Fruit fly (Drosophila melanogaster) whole organism, embryonic: ENCODE measurements around the gene CG2444.

Experiments
- ATbp ChIP-seq: fragments of 200-800 bp; sonication (Bioruptor generic); optimal IDR thresholded peaks from 2 replicates; lab custom pipeline; 2017; ENCODE audit warnings: missing biosample characterization, mild to moderate bottlenecking, missing genetic modification characterization, missing genetic modification reagents
- Asciz ChIP-seq: fragments of 200-800 bp; sonication (Bioruptor generic); optimal IDR thresholded peaks from 2 replicates; lab custom pipeline; 2017; ENCODE audit warnings: missing biosample characterization, mild to moderate bottlenecking, missing genetic modification characterization, missing genetic modification reagents
- Bdp1 ChIP-seq: fragments of 200-800 bp; sonication (Bioruptor generic); optimal IDR thresholded peaks from 3 replicates; lab custom pipeline; 2016; ENCODE audit warnings: missing biosample characterization, missing genetic modification characterization
- Blimp-1 ChIP-seq: fragments of 200-800 bp; sonication (Bioruptor generic); optimal IDR thresholded peaks from 3 replicates; lab custom pipeline; 2018; ENCODE audit warnings: missing biosample characterization, missing genetic modification characterization, mild to moderate bottlenecking, moderate library complexity, missing genetic modification reagents
- Bteb2 ChIP-seq: fragments of 200-800 bp; sonication (Bioruptor generic); optimal IDR thresholded peaks from 2 replicates; lab custom pipeline; 2016; ENCODE audit warnings: missing biosample characterization, missing genetic modification characterization
- CG10431 ChIP-seq: fragments of 200-800 bp; sonication (Bioruptor generic); optimal IDR thresholded peaks from 3 replicates; lab custom pipeline; 2018; ENCODE audit warnings: missing biosample characterization, mild to moderate bottlenecking, missing genetic modification characterization
- CG11085 ChIP-seq: fragments of 200-800 bp; sonication (Bioruptor generic); IDR thresholded peaks from 2 replicates; pipeline ENCODE4 v1.3.6; 2022; ENCODE audit warnings: missing biosample characterization, missing genetic modification characterization
- CG11560 ChIP-seq: fragments of 200-800 bp; sonication (Bioruptor generic); IDR thresholded peaks from 3 replicates; pipeline ENCODE4 v1.3.6; 2022; ENCODE audit warnings: missing biosample characterization, missing genetic modification characterization
- CG11696 ChIP-seq: fragments of 200-800 bp; sonication (Bioruptor generic); IDR thresholded peaks from 2 replicates; pipeline ENCODE4 v1.3.6; 2022; ENCODE audit warnings: missing biosample characterization, missing genetic modification characterization
- CG12236 ChIP-seq: fragments of 200-800 bp; sonication (Bioruptor generic); optimal IDR thresholded peaks from 2 replicates; lab custom pipeline; 2016; ENCODE audit warnings: missing biosample characterization, missing genetic modification characterization
- CG1233 ChIP-seq: fragments of 200-800 bp; sonication (Bioruptor generic); optimal IDR thresholded peaks from 4 replicates; lab custom pipeline; 2018; ENCODE audit warnings: missing biosample characterization, mild to moderate bottlenecking, missing genetic modification characterization
- CG14441 ChIP-seq: fragments of 200-800 bp; sonication (Bioruptor generic); IDR thresholded peaks from 2 replicates; pipeline ENCODE4 v1.3.6; 2022; ENCODE audit warnings: missing biosample characterization, missing genetic modification characterization
- CG1529 ChIP-seq: fragments of 200-800 bp; sonication (Bioruptor generic); optimal IDR thresholded peaks from 3 replicates; lab custom pipeline; 2018; ENCODE audit warnings: missing biosample characterization, missing genetic modification characterization
- CG16779 ChIP-seq: fragments of 200-800 bp; sonication (Bioruptor generic); IDR thresholded peaks from 2 replicates; pipeline ENCODE4 v1.3.6; 2022; ENCODE audit warnings: missing biosample characterization, missing genetic modification characterization
- CG17912 ChIP-seq: fragments of 200-800 bp; sonication (Bioruptor generic); optimal IDR thresholded peaks from 2 replicates; lab custom pipeline; 2018; ENCODE audit warnings: missing biosample characterization, mild to moderate bottlenecking, missing genetic modification characterization
- CG1832 ChIP-seq: fragments of 200-800 bp; sonication (Bioruptor generic); optimal IDR thresholded peaks from 2 replicates; lab custom pipeline; 2017; ENCODE audit warnings: missing biosample characterization, mild to moderate bottlenecking, missing genetic modification characterization, inconsistent platforms
- CG30403 ChIP-seq: fragments of 200-800 bp; sonication (Bioruptor generic); optimal IDR thresholded peaks from 3 replicates; lab custom pipeline; 2016; ENCODE audit warnings: missing biosample characterization, missing genetic modification characterization
- CG32772 ChIP-seq: fragments of 200-800 bp; sonication (Bioruptor generic); IDR thresholded peaks from 2 replicates; pipeline ENCODE4 v1.3.6; 2022; ENCODE audit warnings: missing biosample characterization, missing genetic modification characterization
- CG3407 ChIP-seq: fragments of 200-800 bp; sonication (Bioruptor generic); optimal IDR thresholded peaks from 2 replicates; lab custom pipeline; 2018; ENCODE audit warnings: missing biosample characterization, mild to moderate bottlenecking, missing genetic modification characterization
- CG9215 ChIP-seq: fragments of 200-800 bp; sonication (Bioruptor generic); IDR thresholded peaks from 2 replicates; pipeline ENCODE4 v1.3.6; 2022; ENCODE audit warnings: missing biosample characterization, missing genetic modification characterization
- CG9609 ChIP-seq: fragments of 200-800 bp; sonication (Bioruptor generic); optimal IDR thresholded peaks from 3 replicates; lab custom pipeline; 2016; ENCODE audit warnings: missing biosample characterization, missing genetic modification characterization
- Chrac-16 ChIP-seq: fragments of 200-800 bp; sonication (Bioruptor generic); optimal IDR thresholded peaks from 3 replicates; lab custom pipeline; 2016; ENCODE audit warnings: missing biosample characterization, missing genetic modification characterization
- CoRest ChIP-seq: fragments of 200-800 bp; sonication (Bioruptor generic); optimal IDR thresholded peaks from 3 replicates; lab custom pipeline; 2018; ENCODE audit warnings: missing biosample characterization, mild to moderate bottlenecking, missing genetic modification characterization, moderate library complexity
- D19B ChIP-seq: fragments of 200-800 bp; sonication (Bioruptor generic); optimal IDR thresholded peaks from 2 replicates; lab custom pipeline; 2017; ENCODE audit warnings: missing biosample characterization, mild to moderate bottlenecking, missing genetic modification characterization
- Doc3 ChIP-seq: fragments of 200-800 bp; sonication (Bioruptor generic); IDR thresholded peaks from 3 replicates; pipeline ENCODE4 v1.3.6; 2022; ENCODE audit warnings: missing biosample characterization, missing genetic modification characterization; ENCODE audit not compliant: partially characterized antibody
- Fer2 ChIP-seq: fragments of 200-800 bp; sonication (Bioruptor generic); optimal IDR thresholded peaks from 2 replicates; lab custom pipeline; 2018; ENCODE audit warnings: missing biosample characterization, mild to moderate bottlenecking, missing genetic modification characterization, moderate library complexity
- GATAe ChIP-seq: fragments of 200-800 bp; sonication (Bioruptor generic); conservative IDR thresholded peaks from 2 replicates; pipeline ENCODE4 v1.3.6; 2022; ENCODE audit warnings: missing biosample characterization, missing genetic modification characterization
- HLH3B ChIP-seq: fragments of 200-800 bp; sonication (Bioruptor generic); IDR thresholded peaks from 2 replicates; pipeline ENCODE4 v1.3.6; 2022; ENCODE audit warnings: missing biosample characterization, missing genetic modification characterization
- Hr39 ChIP-seq: fragments of >200 bp; optimal IDR thresholded peaks from 2 replicates; lab custom pipeline; 2017
- Kr ChIP-seq: fragments of 200-800 bp; sonication (Bioruptor generic); optimal IDR thresholded peaks from 2 replicates; lab custom pipeline; 2017; ENCODE audit warnings: missing biosample characterization, mild to moderate bottlenecking, missing genetic modification characterization
- MESR4 ChIP-seq: fragments of 200-800 bp; sonication (Bioruptor generic); optimal IDR thresholded peaks from 2 replicates; lab custom pipeline; 2018; ENCODE audit warnings: missing biosample characterization, mild to moderate bottlenecking, missing genetic modification characterization, moderate library complexity
- Med ChIP-seq: fragments of 200-800 bp; sonication (Bioruptor generic); peaks from one replicate; lab custom pipeline; 2016; ENCODE audit warnings: missing biosample characterization, missing genetic modification characterization, mild to moderate bottlenecking, inconsistent platforms, moderate library complexity
- Neu2 ChIP-seq: fragments of 200-800 bp; sonication (Bioruptor generic); optimal IDR thresholded peaks from 3 replicates; lab custom pipeline; 2016; ENCODE audit warnings: missing biosample characterization, missing genetic modification characterization, borderline replicate concordance
- Oaz ChIP-seq: fragments of 200-800 bp; sonication (Bioruptor generic); IDR thresholded peaks from 2 replicates; pipeline ENCODE4 v1.3.6; 2022; ENCODE audit warnings: missing biosample characterization, missing genetic modification characterization
- abd-A ChIP-seq: fragments of 200-800 bp; sonication (Bioruptor generic); optimal IDR thresholded peaks from 3 replicates; lab custom pipeline; 2019; ENCODE audit warnings: missing biosample characterization, mild to moderate bottlenecking, missing genetic modification characterization, moderate library complexity
- dan ChIP-seq: fragments of 200-800 bp; sonication (Bioruptor generic); IDR thresholded peaks from 2 replicates; pipeline ENCODE4 v1.3.6; 2022; ENCODE audit warnings: missing biosample characterization, missing genetic modification characterization
- grn ChIP-seq: fragments of 200-800 bp; sonication (Bioruptor generic); optimal IDR thresholded peaks from 3 replicates; lab custom pipeline; 2017; ENCODE audit warnings: missing biosample characterization, missing genetic modification characterization
- gro ChIP-seq: fragments of 200-800 bp; sonication (Bioruptor generic); optimal IDR thresholded peaks from 2 replicates; lab custom pipeline; 2016; ENCODE audit warnings: missing biosample characterization, missing genetic modification characterization
- h ChIP-seq: fragments of >200 bp; optimal IDR thresholded peaks from 2 replicates; lab custom pipeline; 2017
- kay ChIP-seq: fragments of 200-800 bp; sonication (Bioruptor generic); optimal IDR thresholded peaks from 2 replicates; lab custom pipeline; 2016; ENCODE audit warnings: missing biosample characterization, missing genetic modification characterization
- lmd ChIP-seq: fragments of 200-800 bp; sonication (Bioruptor generic); IDR thresholded peaks from 2 replicates; pipeline ENCODE4 v1.3.6; 2022; ENCODE audit warnings: missing biosample characterization, missing genetic modification characterization
- oc ChIP-seq: fragments of 200-800 bp; sonication (Bioruptor generic); optimal IDR thresholded peaks from 2 replicates; lab custom pipeline; 2018; ENCODE audit warnings: missing biosample characterization, mild to moderate bottlenecking, missing genetic modification characterization, moderate library complexity
- peb ChIP-seq: fragments of 200-800 bp; sonication (Bioruptor generic); IDR thresholded peaks from 2 replicates; pipeline ENCODE4 v1.3.6; 2022; ENCODE audit warnings: missing biosample characterization, missing genetic modification characterization
- pho ChIP-seq: fragments of 200-800 bp; sonication (Bioruptor generic); optimal IDR thresholded peaks from 2 replicates; lab custom pipeline; 2016; ENCODE audit warnings: missing biosample characterization, missing genetic modification characterization
- sc ChIP-seq, 3 experiments: fragments of >200 bp in 2 of 3; fragments of 200-800 bp in 1 of 3; sonication (Bioruptor generic) in 1 of 3; optimal IDR thresholded peaks; 2 replicates in 2 of 3; 3 replicates in 1 of 3; lab custom pipeline; 2017; ENCODE audit warnings: mild to moderate bottlenecking in 1 of 3, missing biosample characterization in 1 of 3, missing genetic modification characterization in 1 of 3, missing genetic modification reagents in 1 of 3
- shn ChIP-seq: fragments of 200-800 bp; sonication (Bioruptor generic); optimal IDR thresholded peaks from 3 replicates; lab custom pipeline; 2016; ENCODE audit warnings: missing biosample characterization, missing genetic modification characterization
- slbo ChIP-seq: fragments of 200-800 bp; sonication (Bioruptor generic); IDR thresholded peaks from 2 replicates; pipeline ENCODE4 v1.3.6; 2022; ENCODE audit warnings: missing biosample characterization, missing genetic modification characterization
- sob ChIP-seq: fragments of 200-800 bp; sonication (Bioruptor generic); IDR thresholded peaks from 2 replicates; pipeline ENCODE4 v1.3.6; 2022; ENCODE audit warnings: missing biosample characterization, missing genetic modification characterization
- ssp ChIP-seq: fragments of 200-800 bp; sonication (Bioruptor generic); IDR thresholded peaks from 2 replicates; pipeline ENCODE4 v1.3.6; 2022; ENCODE audit warnings: missing biosample characterization, missing genetic modification characterization
- tgo ChIP-seq: fragments of 200-800 bp; sonication (Bioruptor generic); IDR thresholded peaks from 3 replicates; pipeline ENCODE4 v1.3.6; 2022; ENCODE audit warnings: missing biosample characterization, missing genetic modification characterization
- tin ChIP-seq: fragments of 200-800 bp; sonication (Bioruptor generic); optimal IDR thresholded peaks from 3 replicates; lab custom pipeline; 2016; ENCODE audit warnings: missing biosample characterization, missing genetic modification characterization
- toy ChIP-seq: fragments of 200-800 bp; sonication (Bioruptor generic); IDR thresholded peaks from 2 replicates; pipeline ENCODE4 v1.3.6; 2022; ENCODE audit warnings: missing biosample characterization, missing genetic modification characterization

The CG2444 gene

dm6 chrX:11659080-11659479, 46.0 kb downstream of the CG2444 start (continued):
- peak; percentile 38 for TF ChIP-seq CG1529 (GFP tag; lab: Kevin White, UChicago)
- no peak for TF ChIP-seq Neu2 (GFP tag; lab: Kevin White, UChicago)
- no peak for TF ChIP-seq Kr (GFP tag; lab: Kevin White, UChicago)
- no peak for TF ChIP-seq grn (GFP tag; lab: Kevin White, UChicago)
- TF ChIP-seq sob (GFP tag; lab: Robert Waterston, UW), result peak; percentile 52; the same call in 1 of the 2 replicates
- no peak for TF ChIP-seq HLH3B (GFP tag; lab: Robert Waterston, UW)
- TF ChIP-seq abd-A (tag; lab: Kevin White, UChicago), result no peak
- TF ChIP-seq CoRest (tag; lab: Kevin White, UChicago), result peak; percentile 73
- TF ChIP-seq ssp (GFP tag; lab: Robert Waterston, UW), result peak; percentile 37; the same call in 1 of the 2 replicates
- peak; percentile 22 for TF ChIP-seq Chrac-16 (GFP tag; lab: Kevin White, UChicago)
- TF ChIP-seq Fer2 (tag; lab: Kevin White, UChicago), result peak; percentile 3
- peak; percentile 2 for TF ChIP-seq CG10431 (GFP tag; lab: Kevin White, UChicago)
- peak; percentile 52; the same call in 1 of the 2 replicates for TF ChIP-seq peb
- no peak for TF ChIP-seq Hr39
- no peak for TF ChIP-seq CG17912 (GFP tag; lab: Kevin White, UChicago)
- peak; percentile 55 for TF ChIP-seq Asciz (GFP tag; lab: Kevin White, UChicago)
- 0 out of 2 replicates have a peak, but pooled peaks have one; percentile 24 for TF ChIP-seq CG9215 (GFP tag; lab: Robert Waterston, UW)
- no peak for TF ChIP-seq tin (GFP tag; lab: Kevin White, UChicago)
- TF ChIP-seq tgo (GFP tag; lab: Robert Waterston, UW), result peak; percentile 61; the same call in 2 of the 3 replicates
- TF ChIP-seq kay (GFP tag; lab: Kevin White, UChicago), result no peak
- TF ChIP-seq Bteb2 (GFP tag; lab: Kevin White, UChicago), result no peak
- no peak for TF ChIP-seq D19B (GFP tag; lab: Kevin White, UChicago)
- no peak for TF ChIP-seq slbo (GFP tag; lab: Robert Waterston, UW)
- no peak for TF ChIP-seq Bdp1 (GFP tag; lab: Kevin White, UChicago)
- TF ChIP-seq CG30403 (GFP tag; lab: Kevin White, UChicago), result peak; percentile 41
- TF ChIP-seq dan (GFP tag; lab: Robert Waterston, UW), result no peak
- TF ChIP-seq CG1233 (GFP tag; lab: Kevin White, UChicago), result no peak
- TF ChIP-seq Med (GFP tag; lab: Kevin White, UChicago), result peak; percentile 18
- no peak for TF ChIP-seq CG11085 (GFP tag; lab: Robert Waterston, UW)
- 0 out of 2 replicates have a peak, but pooled peaks have one; percentile 18 for TF ChIP-seq CG14441 (GFP tag; lab: Robert Waterston, UW)
- TF ChIP-seq oc (tag; lab: Kevin White, UChicago), result peak; percentile 35
- TF ChIP-seq CG9609 (GFP tag; lab: Kevin White, UChicago), result no peak
- TF ChIP-seq CG32772 (GFP tag; lab: Robert Waterston, UW), result peak; percentile 46
- TF ChIP-seq GATAe (GFP tag; lab: Robert Waterston, UW), result no peak
- TF ChIP-seq Oaz, result 0 out of 2 replicates have a peak, but pooled peaks have one; percentile 16
- no peak for TF ChIP-seq Doc3 (GFP tag; lab: Robert Waterston, UW)
- TF ChIP-seq shn, result no peak
- TF ChIP-seq sc (optimal IDR thresholded peaks at IDR 0.05; lab: Kevin White, UChicago), result no peak
- peak; percentile 20 for TF ChIP-seq sc (GFP tag; optimal IDR thresholded peaks at IDR 0.05; lab: Kevin White, UChicago)
- no peak for TF ChIP-seq CG12236 (GFP tag; lab: Kevin White, UChicago)
- no peak for TF ChIP-seq CG16779 (GFP tag; lab: Robert Waterston, UW)
- TF ChIP-seq CG1832 (GFP tag; lab: Kevin White, UChicago), result no peak
- TF ChIP-seq MESR4, result no peak
- TF ChIP-seq h (lab: Kevin White, UChicago), result no peak
- TF ChIP-seq ATbp (GFP tag; lab: Kevin White, UChicago), result peak; percentile 49
- TF ChIP-seq CG11696 (GFP tag; lab: Robert Waterston, UW), result no peak
- no peak for TF ChIP-seq gro
- peak; percentile 20 for TF ChIP-seq CG3407 (GFP tag; lab: Kevin White, UChicago)
- peak; percentile 62 for TF ChIP-seq Blimp-1 (GFP tag; lab: Kevin White, UChicago)
- 0 out of 3 replicates have a peak, but pooled peaks have one; percentile 28 for TF ChIP-seq CG11560 (tag; lab: Robert Waterston, UW)
- no peak for TF ChIP-seq pho (GFP tag; lab: Kevin White, UChicago)
- peak; percentile 63 for TF ChIP-seq lmd (GFP tag; lab: Robert Waterston, UW)
- TF ChIP-seq toy (GFP tag; lab: Robert Waterston, UW), result no peak
